Worm (Caenorhabditis elegans): ENCODE data around the gene dgk-3.

dgk-3 gene

DNA sequence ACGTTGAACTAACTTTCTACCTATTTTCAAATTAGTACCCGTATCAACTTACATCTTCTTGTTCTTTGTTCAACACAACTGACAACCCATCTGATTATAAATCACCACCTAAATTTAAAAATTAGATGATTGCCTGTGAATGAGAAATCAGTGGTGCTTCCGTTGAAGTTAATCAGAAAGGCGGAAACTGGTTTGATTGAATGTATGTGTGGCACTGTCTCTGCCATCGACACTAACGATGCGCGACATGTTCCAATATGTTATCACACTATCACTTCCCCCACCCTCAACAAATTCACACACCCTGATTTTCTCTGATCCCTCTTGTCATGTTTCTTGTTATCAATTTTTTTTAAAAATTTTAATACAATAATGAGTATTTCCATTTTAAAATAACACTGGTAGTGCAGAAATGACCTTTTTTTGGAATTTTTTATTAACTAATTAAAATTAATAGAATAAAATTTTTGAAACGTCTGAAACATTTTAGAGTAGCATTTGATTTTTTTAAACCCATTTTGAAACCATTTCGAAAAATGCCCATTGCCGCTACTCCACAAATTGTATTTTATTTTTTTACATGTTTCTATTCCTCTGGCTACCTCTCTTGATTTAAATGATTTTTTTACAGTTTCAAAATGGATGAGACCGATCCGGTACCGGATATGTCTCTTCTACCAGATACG is 43.8 kb upstream of the dgk-3 start, which contains the start of gene ced-11 (continued):
- TF ChIP-seq aly-2 (tag; optimal IDR thresholded peaks at IDR 0.05) (no peak), snu-23 (GFP tag; optimal IDR thresholded peaks at IDR 0.05) (no peak), unc-98 (GFP tag; IDR thresholded peaks at IDR 0.05) (no peak), C04F5.9 (tag; optimal IDR thresholded peaks at IDR 0.05) (no peak), efl-3 (GFP tag; optimal IDR thresholded peaks at IDR 0.05) (no peak), ces-1 (GFP tag; optimal IDR thresholded peaks at IDR 0.05) (no peak)

DNA sequence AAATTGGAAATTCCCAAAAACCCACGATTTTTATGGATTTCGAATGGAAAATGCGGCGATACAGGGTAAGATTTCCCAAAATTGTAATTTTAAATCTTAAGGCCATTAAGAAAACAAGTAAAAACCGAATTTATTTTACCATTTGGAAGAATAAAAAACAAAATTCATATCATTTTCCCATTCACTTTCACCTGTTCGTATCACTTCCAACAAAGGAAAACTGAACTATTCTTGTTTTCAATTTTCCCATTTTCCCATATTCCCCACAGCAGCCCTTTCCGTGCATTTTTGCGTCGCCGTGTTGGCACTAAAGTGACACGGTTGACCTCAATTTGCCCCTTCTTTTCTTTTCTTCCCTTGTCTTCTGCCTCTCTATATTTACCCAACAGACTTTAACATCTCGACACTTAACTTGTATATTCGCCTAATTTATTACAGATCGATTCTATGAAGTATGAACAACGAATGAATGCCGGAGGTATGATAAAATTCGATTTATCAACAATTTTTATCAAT is 37.0 kb upstream of the dgk-3 start, which contains the start of gene sec-16A.1:
sec-16A.1 (plus strand) TSS at position 51 of the 516 bp plus-strand sequence.
- TF ChIP-seq hlh-17 (GFP tag; optimal IDR thresholded peaks at IDR 0.05; ENCODE audit: borderline replicate concordance) (no peak), ztf-11 (tag; optimal IDR thresholded peaks at IDR 0.05) (no peak), nhr-90 (tag; optimal IDR thresholded peaks at IDR 0.05; ENCODE audit: poor library complexity) (no peak), nhr-20 (tag; optimal IDR thresholded peaks at IDR 0.05) (peak; percentile 43), skn-1 (tag; optimal IDR thresholded peaks at IDR 0.05) (no peak), ama-1 (optimal IDR thresholded peaks at IDR 0.05) (no peak), nhr-76 (tag; optimal IDR thresholded peaks at IDR 0.05) (no peak), alr-1 (tag; optimal IDR thresholded peaks at IDR 0.05; ENCODE audit: borderline replicate concordance) (no peak), fkh-4 (tag; optimal IDR thresholded peaks at IDR 0.05; ENCODE audit: borderline replicate concordance) (no peak), tbx-2 (tag; optimal IDR thresholded peaks at IDR 0.05) (no peak), nhr-237 (tag; optimal IDR thresholded peaks at IDR 0.05) (no peak), xbp-1 (tag; optimal IDR thresholded peaks at IDR 0.05) (peak; percentile 22), pag-3 (tag; optimal IDR thresholded peaks at IDR 0.05; ENCODE audit: borderline replicate concordance, insufficient read depth) (no peak), unc-130 (tag; optimal IDR thresholded peaks at IDR 0.05) (peak; percentile 4), nhr-71 (tag; optimal IDR thresholded peaks at IDR 0.05) (no peak), fos-1 (tag; optimal IDR thresholded peaks at IDR 0.05) (no peak), unc-62 (GFP tag; optimal IDR thresholded peaks at IDR 0.05) (no peak), fkh-8 (tag; optimal IDR thresholded peaks at IDR 0.05) (no peak), hlh-4 (tag; optimal IDR thresholded peaks at IDR 0.05) (no peak), dpl-1 (GFP tag; optimal IDR thresholded peaks at IDR 0.05) (peak; percentile 32 to 51 (median 48)), sptf-1 (tag; optimal IDR thresholded peaks at IDR 0.05) (no peak), blmp-1 (tag; optimal IDR thresholded peaks at IDR 0.05) (peak; percentile 92), mab-9 (GFP tag; IDR thresholded peaks at IDR 0.05) (no peak), sox-4 (tag; optimal IDR thresholded peaks at IDR 0.05) (no peak), unc-98 (GFP tag; IDR thresholded peaks at IDR 0.05) (no peak), lin-35 (GFP tag; optimal IDR thresholded peaks at IDR 0.05) (peak; percentile 34 to 66), lin-39 (tag; optimal IDR thresholded peaks at IDR 0.05) (no peak), zag-1 (tag; optimal IDR thresholded peaks at IDR 0.05) (no peak), tlp-1 (tag; optimal IDR thresholded peaks at IDR 0.05) (no peak), C34B4.2 (tag; optimal IDR thresholded peaks at IDR 0.05) (no peak), swsn-7 (tag; optimal IDR thresholded peaks at IDR 0.05) (no peak), fkh-10 (GFP tag; optimal IDR thresholded peaks at IDR 0.05) (no peak), pax-3 (tag; optimal IDR thresholded peaks at IDR 0.05) (no peak), lin-14 (GFP tag; optimal IDR thresholded peaks at IDR 0.05) (peak; percentile 32), aly-2 (tag; optimal IDR thresholded peaks at IDR 0.05) (no peak), nhr-85 (tag) (peak; percentile 4), aha-1 (tag; optimal IDR thresholded peaks at IDR 0.05) (no peak), mdl-1 (tag; optimal IDR thresholded peaks at IDR 0.05) (no peak), grh-1 (GFP tag; IDR thresholded peaks at IDR 0.05) (0 out of 2 replicates have a peak, but pooled peaks have one; percentile 10), ceh-82 (tag; optimal IDR thresholded peaks at IDR 0.05) (peak in 1 of 3 experiments; percentile 18), rnt-1 (tag; optimal IDR thresholded peaks at IDR 0.05) (peak; percentile 18), ceh-8 (GFP tag; optimal IDR thresholded peaks at IDR 0.05) (no peak), elt-3 (tag; optimal IDR thresholded peaks at IDR 0.05) (peak in 1 of 6 experiments; percentile 58), vab-15 (tag; optimal IDR thresholded peaks at IDR 0.05) (no peak), nhr-19 (GFP tag; conservative IDR thresholded peaks at IDR 0.05) (no peak)
